Worm (Caenorhabditis elegans): ENCODE data around the gene F42A9.6.

DNA sequence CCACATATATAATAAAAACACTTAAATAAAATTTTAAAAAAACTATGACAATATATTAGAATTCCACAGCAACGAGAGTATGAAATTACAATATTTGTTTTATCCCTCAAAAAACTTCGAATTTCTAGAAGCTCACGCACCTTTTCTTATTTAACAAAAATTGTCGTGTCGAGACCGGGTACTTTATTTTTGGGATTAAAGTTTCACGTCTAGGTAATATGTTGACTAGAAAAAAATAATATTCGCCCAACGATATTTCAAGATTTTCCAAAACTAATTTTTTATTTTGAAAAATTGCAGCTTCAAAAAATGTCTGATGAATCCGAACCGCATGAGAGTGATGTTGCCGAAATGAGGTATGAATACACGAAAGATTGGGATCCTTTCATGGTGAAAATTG lies 35.4 kb downstream of the F42A9.6 start, which contains the start of gene C49C8.3:
- TF ChIP-seq elt-2 (tag; optimal IDR thresholded peaks at IDR 0.05) (no peak), nhr-28 (tag; optimal IDR thresholded peaks at IDR 0.05) (no peak), ZK546.5 (tag; optimal IDR thresholded peaks at IDR 0.05) (no peak), elt-3 (tag; optimal IDR thresholded peaks at IDR 0.05) (no peak), fos-1 (tag; optimal IDR thresholded peaks at IDR 0.05) (no peak), nhr-11 (tag; optimal IDR thresholded peaks at IDR 0.05) (no peak), nhr-25 (tag; optimal IDR thresholded peaks at IDR 0.05) (no peak), snpc-4 (tag; optimal IDR thresholded peaks at IDR 0.05) (no peak), nhr-76 (tag; optimal IDR thresholded peaks at IDR 0.05) (no peak), fkh-10 (GFP tag; optimal IDR thresholded peaks at IDR 0.05) (no peak), ztf-4 (tag; optimal IDR thresholded peaks at IDR 0.05) (no peak), unc-39 (tag; optimal IDR thresholded peaks at IDR 0.05) (no peak), nhr-67 (tag; optimal IDR thresholded peaks at IDR 0.05) (no peak), ztf-11 (tag; optimal IDR thresholded peaks at IDR 0.05) (no peak)
